Fruit fly (Drosophila melanogaster) whole organism, embryonic: Measurements from ENCODE around the gene ohgt.
A peak's percentile ranks its signal among the peaks of the same experiment; 100 is the strongest.

ENCODE experiments used
- ATbp ChIP-seq: fragments of 200-800 bp; sonication (Bioruptor generic); optimal IDR thresholded peaks from 2 replicates; lab custom pipeline; 2017; ENCODE audit warnings: missing biosample characterization, mild to moderate bottlenecking, missing genetic modification characterization, missing genetic modification reagents
- Aef1 ChIP-seq: fragments of 200-800 bp; sonication (Bioruptor generic); IDR thresholded peaks from 3 replicates; pipeline ENCODE4 v1.3.6; 2022; ENCODE audit warnings: missing biosample characterization, missing genetic modification characterization
- Atf-2 ChIP-seq: fragments of 200-800 bp; sonication (Bioruptor generic); optimal IDR thresholded peaks from 2 replicates; lab custom pipeline; 2016; ENCODE audit warnings: missing biosample characterization, missing genetic modification characterization
- B-H2 ChIP-seq: fragments of 200-800 bp; sonication (Bioruptor generic); optimal IDR thresholded peaks from 2 replicates; lab custom pipeline; 2018; ENCODE audit warnings: missing biosample characterization, mild to moderate bottlenecking, missing genetic modification characterization
- BEAF-32 ChIP-seq: fragments of 200-800 bp; sonication (Bioruptor generic); optimal IDR thresholded peaks from 3 replicates; lab custom pipeline; 2017; ENCODE audit warnings: missing biosample characterization, missing genetic modification characterization, mild to moderate bottlenecking, moderate library complexity, missing genetic modification reagents
- CG10979 ChIP-seq: fragments of 200-800 bp; sonication (Bioruptor generic); optimal IDR thresholded peaks from 2 replicates; lab custom pipeline; 2018; ENCODE audit warnings: missing biosample characterization, mild to moderate bottlenecking, missing genetic modification characterization, moderate library complexity
- CG11085 ChIP-seq: fragments of 200-800 bp; sonication (Bioruptor generic); IDR thresholded peaks from 2 replicates; pipeline ENCODE4 v1.3.6; 2022; ENCODE audit warnings: missing biosample characterization, missing genetic modification characterization
- CG11504 ChIP-seq: fragments of 200-800 bp; sonication (Bioruptor generic); optimal IDR thresholded peaks from 3 replicates; lab custom pipeline; 2019; ENCODE audit warnings: missing biosample characterization, mild to moderate bottlenecking, missing genetic modification characterization, moderate library complexity
- CG11560 ChIP-seq: fragments of 200-800 bp; sonication (Bioruptor generic); IDR thresholded peaks from 3 replicates; pipeline ENCODE4 v1.3.6; 2022; ENCODE audit warnings: missing biosample characterization, missing genetic modification characterization
- CG12219 ChIP-seq: fragments of 200-800 bp; sonication (Bioruptor generic); optimal IDR thresholded peaks from 3 replicates; lab custom pipeline; 2018; ENCODE audit warnings: missing biosample characterization, mild to moderate bottlenecking, missing genetic modification characterization
- CG14860 ChIP-seq: fragments of 200-800 bp; sonication (Bioruptor generic); IDR thresholded peaks from 3 replicates; pipeline ENCODE4 v1.3.6; 2022; ENCODE audit warnings: missing biosample characterization, missing genetic modification characterization; ENCODE audit not compliant: partially characterized antibody
- CG15269 ChIP-seq: fragments of 200-800 bp; sonication (Bioruptor generic); optimal IDR thresholded peaks from 2 replicates; lab custom pipeline; 2018; ENCODE audit warnings: missing biosample characterization, mild to moderate bottlenecking, missing genetic modification characterization, moderate library complexity
- CG1602 ChIP-seq: fragments of 200-800 bp; sonication (Bioruptor generic); optimal IDR thresholded peaks from 3 replicates; lab custom pipeline; 2016; ENCODE audit warnings: missing biosample characterization, missing genetic modification characterization
- CG17361 ChIP-seq: fragments of 200-800 bp; sonication (Bioruptor generic); IDR thresholded peaks from 3 replicates; pipeline ENCODE4 v1.3.6; 2022; ENCODE audit warnings: missing biosample characterization, missing genetic modification characterization
- CG17568 ChIP-seq: fragments of 200-800 bp; sonication (Bioruptor generic); optimal IDR thresholded peaks from 2 replicates; lab custom pipeline; 2018; ENCODE audit warnings: missing biosample characterization, mild to moderate bottlenecking, missing genetic modification characterization, moderate library complexity
- CG17612 ChIP-seq: fragments of 200-800 bp; sonication (Bioruptor generic); IDR thresholded peaks from 2 replicates; pipeline ENCODE4 v1.3.6; 2022; ENCODE audit warnings: missing biosample characterization, missing genetic modification characterization
- CG3065 ChIP-seq: fragments of 200-800 bp; sonication (Bioruptor generic); optimal IDR thresholded peaks from 2 replicates; lab custom pipeline; 2016; ENCODE audit warnings: missing biosample characterization, missing genetic modification characterization
- CG5953 ChIP-seq: fragments of 200-800 bp; sonication (Bioruptor generic); IDR thresholded peaks from 2 replicates; pipeline ENCODE4 v1.3.6; 2022; ENCODE audit warnings: missing biosample characterization, missing genetic modification characterization
- CoRest ChIP-seq: fragments of 200-800 bp; sonication (Bioruptor generic); optimal IDR thresholded peaks from 3 replicates; lab custom pipeline; 2018; ENCODE audit warnings: missing biosample characterization, mild to moderate bottlenecking, missing genetic modification characterization, moderate library complexity
- Dek ChIP-seq: fragments of 200-800 bp; sonication (Bioruptor generic); optimal IDR thresholded peaks from 3 replicates; lab custom pipeline; 2019; ENCODE audit warnings: missing biosample characterization, mild to moderate bottlenecking, missing genetic modification characterization, moderate library complexity
- Dp ChIP-seq: fragments of 200-800 bp; sonication (Bioruptor generic); optimal IDR thresholded peaks from 2 replicates; lab custom pipeline; 2018; ENCODE audit warnings: missing biosample characterization, mild to moderate bottlenecking, missing genetic modification characterization, moderate library complexity
- Gug ChIP-seq: fragments of 200-800 bp; sonication (Bioruptor generic); IDR thresholded peaks from 4 replicates; pipeline ENCODE4 v1.3.6; 2022; ENCODE audit warnings: missing biosample characterization, missing genetic modification characterization
- HLHmδ ChIP-seq: fragments of 200-800 bp; sonication (Bioruptor generic); optimal IDR thresholded peaks from 2 replicates; lab custom pipeline; 2018; ENCODE audit warnings: missing biosample characterization, mild to moderate bottlenecking, missing genetic modification characterization, moderate library complexity
- Hr51 ChIP-seq, 2 experiments: fragments of 200-800 bp; sonication (Bioruptor generic); optimal IDR thresholded peaks; 2 replicates in 1 of 2; 3 replicates in 1 of 2; lab custom pipeline; 2016 to 2018; ENCODE audit warnings: missing biosample characterization in 2 of 2, missing genetic modification characterization in 2 of 2, mild to moderate bottlenecking in 1 of 2, moderate library complexity in 1 of 2
- MBD-R2 ChIP-seq: fragments of 200-800 bp; sonication (Bioruptor generic); IDR thresholded peaks from 2 replicates; pipeline ENCODE4 v1.3.6; 2022; ENCODE audit warnings: missing biosample characterization, missing genetic modification characterization
- Med ChIP-seq: fragments of 200-800 bp; sonication (Bioruptor generic); peaks from one replicate; lab custom pipeline; 2016; ENCODE audit warnings: missing biosample characterization, missing genetic modification characterization, mild to moderate bottlenecking, inconsistent platforms, moderate library complexity
- Optix ChIP-seq: fragments of 200-800 bp; sonication (Bioruptor generic); IDR thresholded peaks from 3 replicates; pipeline ENCODE4 v1.3.6; 2022; ENCODE audit warnings: missing biosample characterization, missing genetic modification characterization
- Side ChIP-seq: fragments of 200-800 bp; sonication (Bioruptor generic); optimal IDR thresholded peaks from 2 replicates; lab custom pipeline; 2016; ENCODE audit warnings: missing biosample characterization, missing genetic modification characterization
- Ssrp ChIP-seq: fragments of 200-800 bp; sonication (Bioruptor generic); optimal IDR thresholded peaks from 2 replicates; lab custom pipeline; 2018; ENCODE audit warnings: missing biosample characterization, mild to moderate bottlenecking, missing genetic modification characterization, moderate library complexity
- amos ChIP-seq: fragments of 200-800 bp; sonication (Bioruptor generic); IDR thresholded peaks from 2 replicates; pipeline ENCODE4 v1.3.6; 2022; ENCODE audit warnings: missing biosample characterization, missing genetic modification characterization; ENCODE audit not compliant: partially characterized antibody
- ato ChIP-seq: fragments of 200-800 bp; sonication (Bioruptor generic); IDR thresholded peaks from 2 replicates; pipeline ENCODE4 v1.3.6; 2022; ENCODE audit warnings: missing biosample characterization, missing genetic modification characterization; ENCODE audit not compliant: partially characterized antibody
- bigmax ChIP-seq: fragments of 200-800 bp; sonication (Bioruptor generic); optimal IDR thresholded peaks from 2 replicates; lab custom pipeline; 2018; ENCODE audit warnings: missing biosample characterization, mild to moderate bottlenecking, missing genetic modification characterization
- cas ChIP-seq: fragments of 200-800 bp; sonication (Bioruptor generic); IDR thresholded peaks from 2 replicates; pipeline ENCODE4 v1.3.6; 2022; ENCODE audit warnings: missing biosample characterization, missing genetic modification characterization
- chn ChIP-seq: fragments of 200-800 bp; sonication (Bioruptor generic); optimal IDR thresholded peaks from 2 replicates; lab custom pipeline; 2016; ENCODE audit warnings: missing biosample characterization, missing genetic modification characterization
- ci ChIP-seq: fragments of 200-800 bp; sonication (Bioruptor generic); IDR thresholded peaks from 3 replicates; pipeline ENCODE4 v1.3.6; 2022; ENCODE audit warnings: missing biosample characterization, missing genetic modification characterization
- en ChIP-seq: fragments of 200-800 bp; sonication (Bioruptor generic); optimal IDR thresholded peaks from 2 replicates; lab custom pipeline; 2016; ENCODE audit warnings: missing biosample characterization, missing genetic modification characterization
- eve ChIP-seq, 2 experiments: fragments of >200 bp; optimal IDR thresholded peaks; 2 replicates each; lab custom pipeline; 2017; ENCODE audit warnings: missing biosample characterization in 2 of 2, missing genetic modification characterization in 2 of 2
- hth ChIP-seq: fragments of >200 bp; optimal IDR thresholded peaks from 2 replicates; lab custom pipeline; 2017; ENCODE audit warnings: inconsistent platforms
- klu ChIP-seq: fragments of 200-800 bp; sonication (Bioruptor generic); IDR thresholded peaks from 2 replicates; pipeline ENCODE4 v1.3.6; 2022; ENCODE audit warnings: missing biosample characterization, missing genetic modification characterization
- mam ChIP-seq: fragments of 200-800 bp; sonication (Bioruptor generic); optimal IDR thresholded peaks from 3 replicates; lab custom pipeline; 2016; ENCODE audit warnings: missing biosample characterization, missing genetic modification characterization
- onecut ChIP-seq: fragments of 200-800 bp; sonication (Bioruptor generic); IDR thresholded peaks from 2 replicates; pipeline ENCODE4 v1.3.6; 2022; ENCODE audit warnings: missing biosample characterization, missing genetic modification characterization
- otp ChIP-seq: fragments of 200-800 bp; sonication (Bioruptor generic); IDR thresholded peaks from 3 replicates; pipeline ENCODE4, ENCODE4 v1.3.6; 2022; ENCODE audit warnings: missing biosample characterization, missing genetic modification characterization
- pfk ChIP-seq: fragments of 200-800 bp; sonication (Bioruptor generic); optimal IDR thresholded peaks from 2 replicates; lab custom pipeline; 2018; ENCODE audit warnings: missing biosample characterization, mild to moderate bottlenecking, missing genetic modification characterization, moderate library complexity
- pum ChIP-seq: fragments of 200-800 bp; sonication (Bioruptor generic); optimal IDR thresholded peaks from 2 replicates; lab custom pipeline; 2016; ENCODE audit warnings: missing biosample characterization, missing genetic modification characterization
- pzg ChIP-seq: fragments of 200-800 bp; sonication (Bioruptor generic); optimal IDR thresholded peaks from 3 replicates; lab custom pipeline; 2018; ENCODE audit warnings: missing biosample characterization, mild to moderate bottlenecking, missing genetic modification characterization, moderate library complexity
- row ChIP-seq: fragments of 200-800 bp; sonication (Bioruptor generic); IDR thresholded peaks from 3 replicates; pipeline ENCODE4 v1.3.6; 2022; ENCODE audit warnings: missing biosample characterization, missing genetic modification characterization
- sd ChIP-seq: fragments of 200-800 bp; sonication (Bioruptor generic); optimal IDR thresholded peaks from 3 replicates; lab custom pipeline; 2018; ENCODE audit warnings: missing biosample characterization, mild to moderate bottlenecking, missing genetic modification characterization, moderate library complexity
- stc ChIP-seq: fragments of 200-800 bp; sonication (Bioruptor generic); IDR thresholded peaks from 2 replicates; pipeline ENCODE4 v1.3.6; 2022; ENCODE audit warnings: missing biosample characterization, missing genetic modification characterization
- tap ChIP-seq: fragments of 200-800 bp; optimal IDR thresholded peaks from 3 replicates; lab custom pipeline; 2019; ENCODE audit warnings: missing biosample characterization, mild to moderate bottlenecking, missing genetic modification characterization, moderate library complexity
- zfh1 ChIP-seq: fragments of 200-800 bp; sonication (Bioruptor generic); IDR thresholded peaks from 3 replicates; pipeline ENCODE4 v1.3.6; 2022; ENCODE audit warnings: missing biosample characterization, missing genetic modification characterization

The ohgt gene

DNA sequence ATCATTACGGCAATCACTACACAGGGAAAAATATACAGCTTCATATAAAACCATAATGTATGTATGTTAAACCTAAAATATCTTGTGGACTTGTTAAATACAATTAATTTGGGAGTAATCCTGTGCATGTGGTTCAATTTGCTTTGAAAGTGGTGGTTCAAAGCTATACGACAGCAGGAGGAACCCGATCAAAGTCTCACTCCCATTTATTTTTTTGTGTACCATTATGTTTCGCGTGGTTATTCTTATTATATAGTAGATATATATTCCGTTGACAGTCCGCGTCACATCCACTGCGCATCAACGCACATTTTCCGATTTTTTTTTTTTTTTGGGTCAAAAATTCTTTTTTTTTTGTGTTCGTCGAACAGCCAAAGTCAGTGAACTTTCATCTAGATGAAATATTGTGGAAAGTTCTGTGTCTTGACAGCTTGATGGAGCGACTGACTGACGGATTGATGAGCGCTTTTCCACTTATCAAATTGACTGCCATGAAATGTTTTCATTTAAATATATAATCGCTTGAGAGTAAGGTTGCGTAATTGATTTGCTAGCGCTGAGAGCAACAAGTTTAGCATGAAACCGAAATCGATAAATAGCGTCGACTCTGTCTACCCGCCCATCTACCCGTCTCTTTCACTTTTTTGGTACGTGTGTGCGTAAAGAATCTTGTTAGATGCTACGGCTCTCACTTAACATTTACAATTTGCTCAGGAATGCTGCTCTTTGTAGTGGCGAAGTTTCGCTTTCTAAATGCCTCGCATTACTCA lies 15.9 kb upstream of the ohgt start (continued):
- TF ChIP-seq amos (GFP tag; lab: Robert Waterston, UW) (no peak), CG11560 (tag; lab: Robert Waterston, UW) (no peak), Side (GFP tag; lab: Kevin White, UChicago) (no peak), pum (GFP tag; lab: Kevin White, UChicago) (no peak), otp (GFP tag; lab: Robert Waterston, UW) (no peak), Med (GFP tag; lab: Kevin White, UChicago) (peak; percentile 49), sd (tag; lab: Kevin White, UChicago) (peak; percentile 15), cas (GFP tag; lab: Robert Waterston, UW) (no peak), row (GFP tag; lab: Robert Waterston, UW) (no peak; the same call in 2 of the 3 replicates), CG11085 (GFP tag; lab: Robert Waterston, UW) (no peak), CG1602 (GFP tag; lab: Kevin White, UChicago) (no peak), CG17568 (GFP tag; lab: Kevin White, UChicago) (no peak), hth (lab: Kevin White, UChicago) (no peak), CoRest (peak; percentile 23), BEAF-32 (no peak), klu (no peak), Ssrp (tag; lab: Kevin White, UChicago) (no peak), Optix (no peak), CG3065 (GFP tag; lab: Kevin White, UChicago) (no peak), pfk (GFP tag; lab: Kevin White, UChicago) (no peak), CG14860 (no peak), eve (GFP tag; optimal IDR thresholded peaks at IDR 0.05; lab: Kevin White, UChicago) (peak in 1 of 2 experiments; percentile 69), CG5953 (GFP tag; lab: Robert Waterston, UW) (no peak), chn (GFP tag; lab: Kevin White, UChicago) (no peak), CG10979 (tag; lab: Kevin White, UChicago) (no peak), CG15269 (peak; percentile 12), Dp (GFP tag; lab: Kevin White, UChicago) (no peak), stc (no peak), Atf-2 (no peak), pzg (GFP tag; lab: Kevin White, UChicago) (no peak), Aef1 (GFP tag; lab: Robert Waterston, UW) (no peak), bigmax (no peak), CG17612 (no peak), HLHmδ (no peak), Hr51 (GFP tag; optimal IDR thresholded peaks at IDR 0.05; lab: Kevin White, UChicago) (peak in 1 of 2 experiments; percentile 47), tap (tag; lab: Kevin White, UChicago) (peak; percentile 8), MBD-R2 (GFP tag; lab: Robert Waterston, UW) (no peak), Dek (no peak), ato (GFP tag; lab: Robert Waterston, UW) (no peak), CG17361 (GFP tag; lab: Robert Waterston, UW) (0 out of 3 replicates have a peak, but pooled peaks have one; percentile 37), CG11504 (tag; lab: Kevin White, UChicago) (peak; percentile 30), en (GFP tag; lab: Kevin White, UChicago) (no peak), mam (GFP tag; lab: Kevin White, UChicago) (no peak), onecut (GFP tag; lab: Robert Waterston, UW) (peak; percentile 90), ATbp (GFP tag; lab: Kevin White, UChicago) (no peak), ci (GFP tag; lab: Robert Waterston, UW) (no peak), Gug (GFP tag; lab: Robert Waterston, UW) (no peak), zfh1 (GFP tag; lab: Robert Waterston, UW) (no peak), B-H2 (GFP tag; lab: Kevin White, UChicago) (no peak), CG12219 (GFP tag; lab: Kevin White, UChicago) (no peak)
